Fruit fly (Drosophila melanogaster): Measurements from ENCODE around the gene NPFR.

- TF ChIP-seq HLH3B (GFP tag; IDR thresholded peaks at IDR 0.05), result no peak
- no peak for TF ChIP-seq z (GFP tag; IDR thresholded peaks at IDR 0.05)
- no peak for TF ChIP-seq CG14441 (GFP tag; IDR thresholded peaks at IDR 0.05)
- no peak for TF ChIP-seq pita (GFP tag; optimal IDR thresholded peaks at IDR 0.05)
- no peak for TF ChIP-seq CG16779 (GFP tag; IDR thresholded peaks at IDR 0.05)
- no peak for TF ChIP-seq NC2β (GFP tag; optimal IDR thresholded peaks at IDR 0.05)
- TF ChIP-seq CG10654 (GFP tag; optimal IDR thresholded peaks at IDR 0.05), result no peak
- no peak for TF ChIP-seq CG3838 (GFP tag; optimal IDR thresholded peaks at IDR 0.05)
- no peak for TF ChIP-seq br (optimal IDR thresholded peaks at IDR 0.05)
- no peak for TF ChIP-seq CG15011 (GFP tag; optimal IDR thresholded peaks at IDR 0.05)
- TF ChIP-seq CG10543 (GFP tag; optimal IDR thresholded peaks at IDR 0.05), result no peak
- TF ChIP-seq insv (GFP tag; optimal IDR thresholded peaks at IDR 0.05), result no peak
Observed at dm6 chr3R:6222119-6222518, 35.0 kb downstream of the NPFR start.

All from whole organism, embryonic.